Worm (Caenorhabditis elegans): ENCODE measurements around the gene Y75B8A.44.

- no peak for TF ChIP-seq B0336.3 (GFP tag; IDR thresholded peaks at IDR 0.05)
- TF ChIP-seq unc-62 (GFP tag; optimal IDR thresholded peaks at IDR 0.05) = no peak
- no peak for TF ChIP-seq somi-1 (GFP tag; optimal IDR thresholded peaks at IDR 0.05)
- TF ChIP-seq unc-130 (GFP tag; optimal IDR thresholded peaks at IDR 0.05) = no peak
- TF ChIP-seq nhr-90 (tag; optimal IDR thresholded peaks at IDR 0.05) = no peak
- TF ChIP-seq dpl-1 (GFP tag; optimal IDR thresholded peaks at IDR 0.05) = no peak
- no peak for TF ChIP-seq Y56A3A.18 (GFP tag; IDR thresholded peaks at IDR 0.05)
- no peak for TF ChIP-seq lag-1 (GFP tag; IDR thresholded peaks at IDR 0.05)
- TF ChIP-seq F22D6.2 (tag; optimal IDR thresholded peaks at IDR 0.05) = no peak
- no peak for TF ChIP-seq hmg-1.2 (GFP tag; IDR thresholded peaks at IDR 0.05)
- TF ChIP-seq ztf-18 (tag; optimal IDR thresholded peaks at IDR 0.05) = no peak
- TF ChIP-seq akir-1 (GFP tag; optimal IDR thresholded peaks at IDR 0.05) = no peak
- no peak for TF ChIP-seq mxl-1 (tag; optimal IDR thresholded peaks at IDR 0.05)
Observed at ce11 chrIII:12223208-12223607, 28.9 kb downstream of the Y75B8A.44 start.
